Fruit fly (Drosophila melanogaster) whole organism, embryonic: ENCODE measurements around the gene CG11367.

Experiments used
- Abd-B ChIP-seq: fragments of 200-800 bp; sonication (Bioruptor generic); optimal IDR thresholded peaks from 2 replicates; lab custom pipeline; 2018; ENCODE audit warnings: missing biosample characterization, mild to moderate bottlenecking, missing genetic modification characterization, moderate library complexity
- BEAF-32 ChIP-seq: fragments of 200-800 bp; sonication (Bioruptor generic); optimal IDR thresholded peaks from 3 replicates; lab custom pipeline; 2017; ENCODE audit warnings: missing biosample characterization, missing genetic modification characterization, mild to moderate bottlenecking, moderate library complexity, missing genetic modification reagents
- CG10147 ChIP-seq: fragments of 200-800 bp; sonication (Bioruptor generic); optimal IDR thresholded peaks from 2 replicates; lab custom pipeline; 2019; ENCODE audit warnings: missing biosample characterization, mild to moderate bottlenecking, missing genetic modification characterization, moderate library complexity
- CG10959 ChIP-seq: fragments of 200-800 bp; sonication (Bioruptor generic); IDR thresholded peaks from 2 replicates; pipeline ENCODE4 v1.3.6; 2022; ENCODE audit warnings: missing biosample characterization, missing genetic modification characterization
- CG11504 ChIP-seq: fragments of 200-800 bp; sonication (Bioruptor generic); optimal IDR thresholded peaks from 3 replicates; lab custom pipeline; 2019; ENCODE audit warnings: missing biosample characterization, mild to moderate bottlenecking, missing genetic modification characterization, moderate library complexity
- CG1603 ChIP-seq: fragments of 200-800 bp; sonication (Bioruptor generic); optimal IDR thresholded peaks from 2 replicates; lab custom pipeline; 2019; ENCODE audit warnings: missing biosample characterization, mild to moderate bottlenecking, missing genetic modification characterization, moderate library complexity
- CG16813 ChIP-seq: fragments of 200-800 bp; sonication (Bioruptor generic); IDR thresholded peaks from 3 replicates; pipeline ENCODE4 v1.3.6; 2022; ENCODE audit warnings: missing biosample characterization, missing genetic modification characterization; ENCODE audit not compliant: partially characterized antibody
- CG17829 ChIP-seq: fragments of 200-800 bp; optimal IDR thresholded peaks from 2 replicates; lab custom pipeline; 2019; ENCODE audit warnings: missing biosample characterization, mild to moderate bottlenecking, missing genetic modification characterization, moderate library complexity
- CG18011 ChIP-seq: fragments of 200-800 bp; sonication (Bioruptor generic); optimal IDR thresholded peaks from 2 replicates; lab custom pipeline; 2017; ENCODE audit warnings: missing biosample characterization, missing genetic modification characterization, mild to moderate bottlenecking, moderate library complexity, missing genotype
- CG1832 ChIP-seq: fragments of 200-800 bp; sonication (Bioruptor generic); optimal IDR thresholded peaks from 2 replicates; lab custom pipeline; 2017; ENCODE audit warnings: missing biosample characterization, mild to moderate bottlenecking, missing genetic modification characterization, inconsistent platforms
- CG2889 ChIP-seq: fragments of 200-800 bp; sonication (Bioruptor generic); IDR thresholded peaks from 3 replicates; pipeline ENCODE4 v1.3.6; 2022; ENCODE audit warnings: missing biosample characterization, missing genetic modification characterization
- CG3163 ChIP-seq: fragments of 200-800 bp; sonication (Bioruptor generic); optimal IDR thresholded peaks from 3 replicates; lab custom pipeline; 2016; ENCODE audit warnings: missing biosample characterization, missing genetic modification characterization
- CG33213 ChIP-seq: fragments of 200-800 bp; sonication (Bioruptor generic); optimal IDR thresholded peaks from 3 replicates; lab custom pipeline; 2016; ENCODE audit warnings: missing biosample characterization, missing genetic modification characterization
- CG8290 ChIP-seq, 3 experiments: fragments of 200-800 bp; sonication (Bioruptor generic); optimal IDR thresholded peaks; 2 replicates each; lab custom pipeline; 2016 to 2019; ENCODE audit warnings: missing biosample characterization in 3 of 3, missing genetic modification characterization in 3 of 3, mild to moderate bottlenecking in 2 of 3, moderate library complexity in 1 of 3
- CG9609 ChIP-seq: fragments of 200-800 bp; sonication (Bioruptor generic); optimal IDR thresholded peaks from 3 replicates; lab custom pipeline; 2016; ENCODE audit warnings: missing biosample characterization, missing genetic modification characterization
- CG9797 ChIP-seq: fragments of 200-800 bp; sonication (Bioruptor generic); optimal IDR thresholded peaks from 3 replicates; lab custom pipeline; 2018; ENCODE audit warnings: missing biosample characterization, mild to moderate bottlenecking, missing genetic modification characterization
- Deaf1 ChIP-seq: fragments of 200-800 bp; optimal IDR thresholded peaks from 3 replicates; lab custom pipeline; 2019; ENCODE audit warnings: missing biosample characterization, mild to moderate bottlenecking, missing genetic modification characterization, moderate library complexity
- Dek ChIP-seq: fragments of 200-800 bp; sonication (Bioruptor generic); optimal IDR thresholded peaks from 3 replicates; lab custom pipeline; 2019; ENCODE audit warnings: missing biosample characterization, mild to moderate bottlenecking, missing genetic modification characterization, moderate library complexity
- HmgZ ChIP-seq: fragments of 200-800 bp; sonication (Bioruptor generic); optimal IDR thresholded peaks from 2 replicates; lab custom pipeline; 2018; ENCODE audit warnings: missing biosample characterization, mild to moderate bottlenecking, missing genetic modification characterization
- Hmr ChIP-seq: fragments of 200-800 bp; sonication (Bioruptor generic); optimal IDR thresholded peaks from 3 replicates; lab custom pipeline; 2017; ENCODE audit warnings: mild to moderate bottlenecking, missing biosample characterization, missing genetic modification reagents, missing genetic modification characterization
- Med ChIP-seq: fragments of 200-800 bp; sonication (Bioruptor generic); peaks from one replicate; lab custom pipeline; 2016; ENCODE audit warnings: missing biosample characterization, missing genetic modification characterization, mild to moderate bottlenecking, inconsistent platforms, moderate library complexity
- NC2β ChIP-seq: fragments of 200-800 bp; sonication (Bioruptor generic); optimal IDR thresholded peaks from 2 replicates; lab custom pipeline; 2016; ENCODE audit warnings: missing biosample characterization, missing genetic modification characterization
- PHDP ChIP-seq: fragments of 200-800 bp; sonication (Bioruptor generic); optimal IDR thresholded peaks from 3 replicates; lab custom pipeline; 2018; ENCODE audit warnings: missing biosample characterization, mild to moderate bottlenecking, missing genetic modification characterization, moderate library complexity
- ab ChIP-seq: fragments of 200-800 bp; sonication (Bioruptor generic); optimal IDR thresholded peaks from 2 replicates; lab custom pipeline; 2016; ENCODE audit warnings: missing biosample characterization, missing genetic modification characterization
- abd-A ChIP-seq: fragments of 200-800 bp; sonication (Bioruptor generic); optimal IDR thresholded peaks from 3 replicates; lab custom pipeline; 2019; ENCODE audit warnings: missing biosample characterization, mild to moderate bottlenecking, missing genetic modification characterization, moderate library complexity
- ac ChIP-seq: fragments of 200-800 bp; sonication (Bioruptor generic); optimal IDR thresholded peaks from 3 replicates; lab custom pipeline; 2017; ENCODE audit warnings: missing biosample characterization, mild to moderate bottlenecking, missing genetic modification characterization
- al ChIP-seq: fragments of 200-800 bp; sonication (Bioruptor generic); IDR thresholded peaks from 2 replicates; pipeline ENCODE4 v1.3.6; 2022; ENCODE audit warnings: missing biosample characterization, missing genetic modification characterization
- aop ChIP-seq: fragments of 200-800 bp; sonication (Bioruptor generic); IDR thresholded peaks from 2 replicates; pipeline ENCODE4 v1.3.6; 2022; ENCODE audit warnings: missing biosample characterization, missing genetic modification characterization
- bbx ChIP-seq: fragments of 200-800 bp; sonication (Bioruptor generic); IDR thresholded peaks from 2 replicates; pipeline ENCODE4 v1.3.6; 2022; ENCODE audit warnings: missing biosample characterization, missing genetic modification characterization; ENCODE audit not compliant: partially characterized antibody
- dpn ChIP-seq, 2 experiments: fragments of 200-800 bp; sonication (Bioruptor generic); optimal IDR thresholded peaks; 3 replicates each; lab custom pipeline; 2016; ENCODE audit warnings: missing biosample characterization in 2 of 2, missing genetic modification characterization in 2 of 2
- emc ChIP-seq: fragments of 200-800 bp; sonication (Bioruptor generic); optimal IDR thresholded peaks from 2 replicates; lab custom pipeline; 2016; ENCODE audit warnings: missing biosample characterization, missing genetic modification characterization
- gsb ChIP-seq: fragments of 200-800 bp; sonication (Bioruptor generic); IDR thresholded peaks from 2 replicates; pipeline ENCODE4 v1.3.6; 2022; ENCODE audit warnings: missing biosample characterization, missing genetic modification characterization
- ham ChIP-seq: fragments of 200-800 bp; sonication (Bioruptor generic); IDR thresholded peaks from 2 replicates; pipeline ENCODE4 v1.3.6; 2022; ENCODE audit warnings: missing biosample characterization, missing genetic modification characterization
- kay ChIP-seq: fragments of 200-800 bp; sonication (Bioruptor generic); optimal IDR thresholded peaks from 2 replicates; lab custom pipeline; 2016; ENCODE audit warnings: missing biosample characterization, missing genetic modification characterization
- klu ChIP-seq: fragments of 200-800 bp; sonication (Bioruptor generic); IDR thresholded peaks from 2 replicates; pipeline ENCODE4 v1.3.6; 2022; ENCODE audit warnings: missing biosample characterization, missing genetic modification characterization
- lilli ChIP-seq: fragments of 200-800 bp; sonication (Bioruptor generic); optimal IDR thresholded peaks from 3 replicates; lab custom pipeline; 2016; ENCODE audit warnings: missing biosample characterization, missing genetic modification characterization
- lola ChIP-seq, 3 experiments: fragments of >200 bp in 2 of 3; fragments of 200-800 bp in 1 of 3; sonication (Bioruptor generic) in 1 of 3; optimal IDR thresholded peaks; 2 replicates each; lab custom pipeline; 2017 to 2019; ENCODE audit warnings: missing biosample characterization in 3 of 3, missing genetic modification characterization in 3 of 3, mild to moderate bottlenecking in 1 of 3, moderate library complexity in 1 of 3
- maf-S ChIP-seq: fragments of 200-800 bp; sonication (Bioruptor generic); optimal IDR thresholded peaks from 2 replicates; lab custom pipeline; 2016; ENCODE audit warnings: missing biosample characterization, missing genetic modification characterization
- nmo ChIP-seq: fragments of 200-800 bp; sonication (Bioruptor generic); optimal IDR thresholded peaks from 2 replicates; lab custom pipeline; 2018; ENCODE audit warnings: missing biosample characterization, mild to moderate bottlenecking, missing genetic modification characterization, moderate library complexity
- nom ChIP-seq: fragments of 200-800 bp; sonication (Bioruptor generic); optimal IDR thresholded peaks from 2 replicates; lab custom pipeline; 2017; ENCODE audit warnings: missing biosample characterization, missing genetic modification characterization, mild to moderate bottlenecking, moderate library complexity, missing genetic modification reagents
- peb ChIP-seq: fragments of 200-800 bp; sonication (Bioruptor generic); IDR thresholded peaks from 2 replicates; pipeline ENCODE4 v1.3.6; 2022; ENCODE audit warnings: missing biosample characterization, missing genetic modification characterization
- psq ChIP-seq: fragments of 200-800 bp; sonication (Bioruptor generic); optimal IDR thresholded peaks from 2 replicates; lab custom pipeline; 2017; ENCODE audit warnings: missing biosample characterization, missing genetic modification characterization
- row ChIP-seq: fragments of 200-800 bp; sonication (Bioruptor generic); IDR thresholded peaks from 3 replicates; pipeline ENCODE4 v1.3.6; 2022; ENCODE audit warnings: missing biosample characterization, missing genetic modification characterization
- sc ChIP-seq, 3 experiments: fragments of >200 bp in 2 of 3; fragments of 200-800 bp in 1 of 3; sonication (Bioruptor generic) in 1 of 3; optimal IDR thresholded peaks; 2 replicates in 2 of 3; 3 replicates in 1 of 3; lab custom pipeline; 2017; ENCODE audit warnings: mild to moderate bottlenecking in 1 of 3, missing biosample characterization in 1 of 3, missing genetic modification characterization in 1 of 3, missing genetic modification reagents in 1 of 3
- schlank ChIP-seq: fragments of 200-800 bp; sonication (Bioruptor generic); optimal IDR thresholded peaks from 2 replicates; lab custom pipeline; 2018; ENCODE audit warnings: missing biosample characterization, mild to moderate bottlenecking, missing genetic modification characterization
- stwl ChIP-seq: fragments of 200-800 bp; sonication (Bioruptor generic); optimal IDR thresholded peaks from 3 replicates; lab custom pipeline; 2018; ENCODE audit warnings: missing biosample characterization, mild to moderate bottlenecking, missing genetic modification characterization, moderate library complexity
- tgo ChIP-seq: fragments of 200-800 bp; sonication (Bioruptor generic); IDR thresholded peaks from 3 replicates; pipeline ENCODE4 v1.3.6; 2022; ENCODE audit warnings: missing biosample characterization, missing genetic modification characterization
- tio ChIP-seq: fragments of 200-800 bp; sonication (Bioruptor generic); optimal IDR thresholded peaks from 2 replicates; lab custom pipeline; 2017; ENCODE audit warnings: missing biosample characterization, missing genetic modification characterization, inconsistent platforms
- wor ChIP-seq: fragments of 200-800 bp; sonication (Bioruptor generic); IDR thresholded peaks from 2 replicates; pipeline ENCODE4 v1.3.6; 2022; ENCODE audit warnings: missing biosample characterization, missing genetic modification characterization
- yki ChIP-seq: fragments of >200 bp; optimal IDR thresholded peaks from 3 replicates; lab custom pipeline; 2018

The CG11367 gene

DNA sequence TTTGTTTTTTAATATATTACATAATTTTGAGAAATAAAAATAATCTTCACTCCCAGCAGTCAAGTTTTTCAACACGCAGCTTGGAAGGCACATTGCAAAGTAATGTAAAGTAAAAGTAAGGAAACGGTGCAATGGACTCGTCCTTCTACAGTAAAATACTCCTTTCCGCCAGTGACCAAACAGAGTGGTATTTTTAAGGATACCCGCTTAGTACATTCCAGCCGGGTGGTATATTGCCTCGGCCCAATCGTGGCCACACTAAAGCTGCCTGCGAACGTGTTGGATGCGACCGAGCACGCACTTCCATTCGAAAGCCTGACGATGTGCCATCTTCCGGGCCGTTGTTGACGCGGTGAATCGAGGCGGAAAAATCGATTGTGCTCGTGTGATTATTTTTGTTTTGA is 21.2 kb downstream of the CG11367 start, which contains the start of gene SPoCk (continued):
- TF ChIP-seq ac (GFP tag; lab: Kevin White, UChicago): no peak
- no peak for TF ChIP-seq gsb (GFP tag; lab: Robert Waterston, UW)
- peak; percentile 17; the same call in 1 of the 3 replicates for TF ChIP-seq CG16813 (GFP tag; lab: Robert Waterston, UW)
- no peak for TF ChIP-seq ham (GFP tag; lab: Robert Waterston, UW)
- no peak for TF ChIP-seq CG3163 (GFP tag; lab: Kevin White, UChicago)
- no peak for TF ChIP-seq maf-S (GFP tag; lab: Kevin White, UChicago)
- TF ChIP-seq CG11504 (tag; lab: Kevin White, UChicago): peak; percentile 30
- no peak for TF ChIP-seq lilli (GFP tag; lab: Kevin White, UChicago)
- no peak for TF ChIP-seq CG2889 (GFP tag; lab: Robert Waterston, UW)
- TF ChIP-seq klu (GFP tag; lab: Robert Waterston, UW): no peak
- TF ChIP-seq tgo (GFP tag; lab: Robert Waterston, UW): no peak
- TF ChIP-seq peb (GFP tag; lab: Robert Waterston, UW): no peak
- no peak for TF ChIP-seq yki (lab: Kevin White, UChicago)
- TF ChIP-seq emc (GFP tag; lab: Kevin White, UChicago): no peak
- no peak for TF ChIP-seq tio (GFP tag; lab: Kevin White, UChicago)
- TF ChIP-seq CG33213 (GFP tag; lab: Kevin White, UChicago): peak; percentile 13
- no peak for TF ChIP-seq CG1832
- peak; percentile 57 for TF ChIP-seq nom (GFP tag; lab: Kevin White, UChicago)
- TF ChIP-seq bbx (GFP tag; lab: Robert Waterston, UW): no peak
- no peak for TF ChIP-seq HmgZ (tag; lab: Kevin White, UChicago)
- no peak for TF ChIP-seq CG9609 (GFP tag; lab: Kevin White, UChicago)
- TF ChIP-seq abd-A (tag; lab: Kevin White, UChicago): peak; percentile 1
- no peak for TF ChIP-seq ab
- TF ChIP-seq NC2β (GFP tag; lab: Kevin White, UChicago): no peak
- no peak for TF ChIP-seq schlank (tag; lab: Kevin White, UChicago)
- peak; percentile 60 for TF ChIP-seq CG9797 (GFP tag; lab: Kevin White, UChicago)
- peak; percentile 48 for TF ChIP-seq Deaf1 (tag; lab: Kevin White, UChicago)
- no peak for TF ChIP-seq CG10147 (GFP tag; lab: Kevin White, UChicago)
- no peak for TF ChIP-seq row (GFP tag; lab: Robert Waterston, UW)
- no peak for TF ChIP-seq wor
- no peak for TF ChIP-seq aop (GFP tag; lab: Robert Waterston, UW)
- TF ChIP-seq CG1603 (tag; lab: Kevin White, UChicago): peak; percentile 13
- no peak for TF ChIP-seq nmo (GFP tag; lab: Kevin White, UChicago)
- no peak for TF ChIP-seq Abd-B (GFP tag; lab: Kevin White, UChicago)
- TF ChIP-seq Hmr (GFP tag; lab: Kevin White, UChicago): peak; percentile 24
- peak; percentile 67 for TF ChIP-seq CG18011 (GFP tag; lab: Kevin White, UChicago)
- no peak for TF ChIP-seq al (GFP tag; lab: Robert Waterston, UW)
- TF ChIP-seq Med (GFP tag; lab: Kevin White, UChicago): no peak
- no peak for TF ChIP-seq Dek (tag; lab: Kevin White, UChicago)
- TF ChIP-seq CG10959 (GFP tag; lab: Robert Waterston, UW): no peak
- no peak for TF ChIP-seq lola (GFP tag; optimal IDR thresholded peaks at IDR 0.05; lab: Kevin White, UChicago)
- no peak for TF ChIP-seq kay (GFP tag; lab: Kevin White, UChicago)
- TF ChIP-seq PHDP (tag; lab: Kevin White, UChicago): no peak
- peak; percentile 66 for TF ChIP-seq stwl (tag; lab: Kevin White, UChicago)
- TF ChIP-seq BEAF-32 (GFP tag; lab: Kevin White, UChicago): peak; percentile 19
- TF ChIP-seq psq (GFP tag; lab: Kevin White, UChicago): no peak
- TF ChIP-seq dpn (GFP tag; optimal IDR thresholded peaks at IDR 0.05; lab: Kevin White, UChicago): no peak
- no peak for TF ChIP-seq sc (optimal IDR thresholded peaks at IDR 0.05; lab: Kevin White, UChicago)
- TF ChIP-seq sc (GFP tag; optimal IDR thresholded peaks at IDR 0.05; lab: Kevin White, UChicago): no peak
- no peak for TF ChIP-seq CG17829 (tag; lab: Kevin White, UChicago)
- TF ChIP-seq CG8290 (GFP tag; optimal IDR thresholded peaks at IDR 0.05; lab: Kevin White, UChicago): no peak
- TF ChIP-seq CG8290 (tag; optimal IDR thresholded peaks at IDR 0.05; lab: Kevin White, UChicago): peak in 1 of 2 experiments; percentile 24
